Fruit fly (Drosophila melanogaster) whole organism, embryonic: ENCODE data around the gene mld.
A peak's percentile ranks its signal among the peaks of the same experiment; 100 is the strongest.

Source experiments
- Aef1 ChIP-seq: fragments of 200-800 bp; sonication (Bioruptor generic); IDR thresholded peaks from 3 replicates; pipeline ENCODE4 v1.3.6; 2022; ENCODE audit warnings: missing biosample characterization, missing genetic modification characterization
- B-H2 ChIP-seq: fragments of 200-800 bp; sonication (Bioruptor generic); optimal IDR thresholded peaks from 2 replicates; lab custom pipeline; 2018; ENCODE audit warnings: missing biosample characterization, mild to moderate bottlenecking, missing genetic modification characterization
- Bdp1 ChIP-seq: fragments of 200-800 bp; sonication (Bioruptor generic); optimal IDR thresholded peaks from 3 replicates; lab custom pipeline; 2016; ENCODE audit warnings: missing biosample characterization, missing genetic modification characterization
- CG10267 ChIP-seq: fragments of 200-800 bp; sonication (Bioruptor generic); optimal IDR thresholded peaks from 2 replicates; lab custom pipeline; 2018; ENCODE audit warnings: missing biosample characterization, mild to moderate bottlenecking, missing genetic modification characterization, moderate library complexity
- CG10959 ChIP-seq: fragments of 200-800 bp; sonication (Bioruptor generic); IDR thresholded peaks from 2 replicates; pipeline ENCODE4 v1.3.6; 2022; ENCODE audit warnings: missing biosample characterization, missing genetic modification characterization
- CG11723 ChIP-seq: fragments of 200-800 bp; sonication (Bioruptor generic); optimal IDR thresholded peaks from 2 replicates; lab custom pipeline; 2017; ENCODE audit warnings: missing biosample characterization, mild to moderate bottlenecking, missing genetic modification characterization
- CG12104 ChIP-seq: fragments of 200-800 bp; sonication (Bioruptor generic); optimal IDR thresholded peaks from 3 replicates; lab custom pipeline; 2016; ENCODE audit warnings: missing biosample characterization, missing genetic modification characterization
- CG12155 ChIP-seq: fragments of 200-800 bp; sonication (Bioruptor generic); optimal IDR thresholded peaks from 3 replicates; lab custom pipeline; 2016; ENCODE audit warnings: missing biosample characterization, missing genetic modification characterization
- CG13123 ChIP-seq: fragments of 200-800 bp; sonication (Bioruptor generic); optimal IDR thresholded peaks from 2 replicates; lab custom pipeline; 2016; ENCODE audit warnings: missing biosample characterization, missing genetic modification characterization
- CG13296 ChIP-seq: fragments of 200-800 bp; sonication (Bioruptor generic); optimal IDR thresholded peaks from 3 replicates; lab custom pipeline; 2018; ENCODE audit warnings: missing biosample characterization, mild to moderate bottlenecking, missing genetic modification characterization
- CG13775 ChIP-seq: fragments of 200-800 bp; sonication (Bioruptor generic); optimal IDR thresholded peaks from 3 replicates; lab custom pipeline; 2017; ENCODE audit warnings: missing biosample characterization, mild to moderate bottlenecking, missing genetic modification characterization
- CG15011 ChIP-seq: fragments of 200-800 bp; sonication (Bioruptor generic); optimal IDR thresholded peaks from 3 replicates; lab custom pipeline; 2018; ENCODE audit warnings: missing biosample characterization, mild to moderate bottlenecking, missing genetic modification characterization
- CG15269 ChIP-seq: fragments of 200-800 bp; sonication (Bioruptor generic); optimal IDR thresholded peaks from 2 replicates; lab custom pipeline; 2018; ENCODE audit warnings: missing biosample characterization, mild to moderate bottlenecking, missing genetic modification characterization, moderate library complexity
- CG15514 ChIP-seq: fragments of 200-800 bp; sonication (Bioruptor generic); optimal IDR thresholded peaks from 3 replicates; lab custom pipeline; 2017; ENCODE audit warnings: missing biosample characterization, missing genetic modification characterization, mild to moderate bottlenecking, moderate library complexity, missing genetic modification reagents
- CG18764 ChIP-seq: fragments of 200-800 bp; sonication (Bioruptor generic); optimal IDR thresholded peaks from 3 replicates; lab custom pipeline; 2016; ENCODE audit warnings: missing biosample characterization, missing genetic modification characterization
- CG30020 ChIP-seq: fragments of 200-800 bp; optimal IDR thresholded peaks from 2 replicates; lab custom pipeline; 2019; ENCODE audit warnings: missing biosample characterization, mild to moderate bottlenecking, missing genetic modification characterization, moderate library complexity
- CG3281 ChIP-seq: fragments of 200-800 bp; sonication (Bioruptor generic); optimal IDR thresholded peaks from 3 replicates; lab custom pipeline; 2017; ENCODE audit warnings: missing biosample characterization, mild to moderate bottlenecking, missing genetic modification characterization
- CG4707 ChIP-seq: fragments of 200-800 bp; sonication (Bioruptor generic); optimal IDR thresholded peaks from 2 replicates; lab custom pipeline; 2018; ENCODE audit warnings: missing biosample characterization, mild to moderate bottlenecking, missing genetic modification characterization, moderate library complexity
- CG5180 ChIP-seq: fragments of 200-800 bp; sonication (Bioruptor generic); optimal IDR thresholded peaks from 3 replicates; lab custom pipeline; 2017; ENCODE audit warnings: missing biosample characterization, missing genetic modification characterization, mild to moderate bottlenecking, moderate library complexity, missing genetic modification reagents
- CG9727 ChIP-seq: fragments of 200-800 bp; sonication (Bioruptor generic); optimal IDR thresholded peaks from 3 replicates; lab custom pipeline; 2017; ENCODE audit warnings: missing biosample characterization, mild to moderate bottlenecking, missing genetic modification characterization
- CTCF ChIP-seq: fragments of 200-800 bp; sonication (Bioruptor generic); optimal IDR thresholded peaks from 2 replicates; lab custom pipeline; 2017; ENCODE audit warnings: missing biosample characterization, mild to moderate bottlenecking, missing genetic modification characterization, moderate library complexity
- CoRest ChIP-seq: fragments of 200-800 bp; sonication (Bioruptor generic); optimal IDR thresholded peaks from 3 replicates; lab custom pipeline; 2018; ENCODE audit warnings: missing biosample characterization, mild to moderate bottlenecking, missing genetic modification characterization, moderate library complexity
- Gug ChIP-seq: fragments of 200-800 bp; sonication (Bioruptor generic); IDR thresholded peaks from 4 replicates; pipeline ENCODE4 v1.3.6; 2022; ENCODE audit warnings: missing biosample characterization, missing genetic modification characterization
- Hr3 ChIP-seq: fragments of 200-800 bp; sonication (Bioruptor generic); optimal IDR thresholded peaks from 3 replicates; lab custom pipeline; 2016; ENCODE audit warnings: missing biosample characterization, missing genetic modification characterization
- Hr78 ChIP-seq, 2 experiments: fragments of 200-800 bp in 1 of 2; fragments of >200 bp in 1 of 2; sonication (Bioruptor generic) in 1 of 2; optimal IDR thresholded peaks; 2 replicates each; lab custom pipeline; 2017 to 2019; ENCODE audit warnings: missing biosample characterization in 2 of 2, missing genetic modification characterization in 2 of 2, mild to moderate bottlenecking in 1 of 2, moderate library complexity in 1 of 2
- Jarid2 ChIP-seq: fragments of 200-800 bp; sonication (Bioruptor generic); optimal IDR thresholded peaks from 3 replicates; lab custom pipeline; 2017; ENCODE audit warnings: mild to moderate bottlenecking, missing biosample characterization, missing genetic modification reagents, missing genetic modification characterization
- Oli ChIP-seq: fragments of 200-800 bp; sonication (Bioruptor generic); optimal IDR thresholded peaks from 2 replicates; lab custom pipeline; 2018; ENCODE audit warnings: missing biosample characterization, mild to moderate bottlenecking, missing genetic modification characterization, moderate library complexity
- Rfx ChIP-seq: fragments of 200-800 bp; sonication (Bioruptor generic); IDR thresholded peaks from 2 replicates; pipeline ENCODE4 v1.3.6; 2022; ENCODE audit warnings: missing biosample characterization, missing genetic modification characterization
- Sin3A ChIP-seq: fragments of >200 bp; optimal IDR thresholded peaks from 2 replicates; lab custom pipeline; 2018
- aop ChIP-seq: fragments of 200-800 bp; sonication (Bioruptor generic); IDR thresholded peaks from 2 replicates; pipeline ENCODE4 v1.3.6; 2022; ENCODE audit warnings: missing biosample characterization, missing genetic modification characterization
- bbx ChIP-seq: fragments of 200-800 bp; sonication (Bioruptor generic); IDR thresholded peaks from 2 replicates; pipeline ENCODE4 v1.3.6; 2022; ENCODE audit warnings: missing biosample characterization, missing genetic modification characterization; ENCODE audit not compliant: partially characterized antibody
- bsh ChIP-seq, 2 experiments: fragments of 200-800 bp; sonication (Bioruptor generic); optimal IDR thresholded peaks; 2 replicates each; lab custom pipeline; 2017 to 2018; ENCODE audit warnings: mild to moderate bottlenecking in 2 of 2, missing biosample characterization in 2 of 2, missing genetic modification characterization in 2 of 2, moderate library complexity in 1 of 2
- crol ChIP-seq: fragments of 200-800 bp; sonication (Bioruptor generic); IDR thresholded peaks from 2 replicates; pipeline ENCODE4 v1.3.6; 2022; ENCODE audit warnings: missing biosample characterization, missing genetic modification characterization
- dpn ChIP-seq, 2 experiments: fragments of 200-800 bp; sonication (Bioruptor generic); optimal IDR thresholded peaks; 3 replicates each; lab custom pipeline; 2016; ENCODE audit warnings: missing biosample characterization in 2 of 2, missing genetic modification characterization in 2 of 2
- en ChIP-seq: fragments of 200-800 bp; sonication (Bioruptor generic); optimal IDR thresholded peaks from 2 replicates; lab custom pipeline; 2016; ENCODE audit warnings: missing biosample characterization, missing genetic modification characterization
- fd3F ChIP-seq: fragments of 200-800 bp; sonication (Bioruptor generic); optimal IDR thresholded peaks from 2 replicates; lab custom pipeline; 2018; ENCODE audit warnings: missing biosample characterization, mild to moderate bottlenecking, missing genetic modification characterization, moderate library complexity
- gem ChIP-seq: fragments of 200-800 bp; sonication (Bioruptor generic); optimal IDR thresholded peaks from 2 replicates; lab custom pipeline; 2019; ENCODE audit warnings: missing biosample characterization, mild to moderate bottlenecking, missing genetic modification characterization, moderate library complexity
- grn ChIP-seq: fragments of 200-800 bp; sonication (Bioruptor generic); optimal IDR thresholded peaks from 3 replicates; lab custom pipeline; 2017; ENCODE audit warnings: missing biosample characterization, missing genetic modification characterization
- inv ChIP-seq: fragments of 200-800 bp; sonication (Bioruptor generic); IDR thresholded peaks from 2 replicates; pipeline ENCODE4 v1.3.6; 2022; ENCODE audit warnings: missing biosample characterization, missing genetic modification characterization; ENCODE audit not compliant: partially characterized antibody
- kah ChIP-seq: fragments of 200-800 bp; sonication (Bioruptor generic); optimal IDR thresholded peaks from 2 replicates; lab custom pipeline; 2018; ENCODE audit warnings: missing biosample characterization, mild to moderate bottlenecking, missing genetic modification characterization
- mam ChIP-seq: fragments of 200-800 bp; sonication (Bioruptor generic); optimal IDR thresholded peaks from 3 replicates; lab custom pipeline; 2016; ENCODE audit warnings: missing biosample characterization, missing genetic modification characterization
- pan ChIP-seq, 4 experiments: fragments of >200 bp in 3 of 4; fragments of 200-800 bp in 1 of 4; sonication (Bioruptor generic) in 1 of 4; optimal IDR thresholded peaks in 3 of 4; IDR thresholded peaks in 1 of 4; 2 replicates each; pipeline versions ENCODE4 v1.3.6 to Lab custom; 2017 to 2022; ENCODE audit warnings: missing biosample characterization in 2 of 4, missing genetic modification characterization in 2 of 4, mixed read lengths in 1 of 4
- row ChIP-seq: fragments of 200-800 bp; sonication (Bioruptor generic); IDR thresholded peaks from 3 replicates; pipeline ENCODE4 v1.3.6; 2022; ENCODE audit warnings: missing biosample characterization, missing genetic modification characterization
- sob ChIP-seq: fragments of 200-800 bp; sonication (Bioruptor generic); IDR thresholded peaks from 2 replicates; pipeline ENCODE4 v1.3.6; 2022; ENCODE audit warnings: missing biosample characterization, missing genetic modification characterization
- tap ChIP-seq: fragments of 200-800 bp; optimal IDR thresholded peaks from 3 replicates; lab custom pipeline; 2019; ENCODE audit warnings: missing biosample characterization, mild to moderate bottlenecking, missing genetic modification characterization, moderate library complexity
- unpg ChIP-seq: fragments of 200-800 bp; sonication (Bioruptor generic); optimal IDR thresholded peaks from 3 replicates; lab custom pipeline; 2018; ENCODE audit warnings: missing biosample characterization, mild to moderate bottlenecking, missing genetic modification characterization, moderate library complexity
- vvl ChIP-seq: fragments of 200-800 bp; sonication (Bioruptor generic); IDR thresholded peaks from 2 replicates; pipeline ENCODE4 v1.3.6; 2022; ENCODE audit warnings: missing biosample characterization, missing genetic modification characterization
- wdn ChIP-seq: fragments of 200-800 bp; sonication (Bioruptor generic); IDR thresholded peaks from 2 replicates; pipeline ENCODE4 v1.3.6; 2022; ENCODE audit warnings: missing biosample characterization, missing genetic modification characterization

Gene mld

DNA sequence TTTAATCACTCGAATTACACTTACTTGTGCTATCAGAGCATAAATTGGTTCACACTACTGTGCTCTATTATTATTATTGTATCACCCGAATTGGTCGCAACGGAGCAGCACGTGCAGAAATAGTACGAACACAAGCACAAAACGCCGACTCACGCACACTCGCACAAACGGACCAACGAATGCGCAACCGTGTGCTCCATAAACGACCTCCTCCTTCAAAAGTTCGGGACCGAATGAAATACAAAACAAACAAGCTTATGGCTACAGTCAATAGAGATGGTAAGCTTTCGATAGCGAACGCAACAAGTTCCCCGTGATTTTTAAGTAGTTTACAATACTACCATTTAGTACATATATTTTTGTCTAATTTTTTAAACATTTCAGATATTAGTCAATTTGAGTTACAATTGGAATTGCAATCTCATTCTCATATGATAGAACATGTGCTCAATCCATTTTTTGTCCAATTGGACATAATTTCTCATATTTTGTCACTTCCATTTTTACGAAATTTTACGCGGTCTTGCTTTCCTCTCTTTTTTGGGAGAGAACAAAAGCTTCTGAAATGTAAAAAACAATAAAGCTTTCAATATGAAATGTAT is 41.7 kb upstream of the mld start, which contains the start of gene Cftr (continued):
- TF ChIP-seq B-H2 (GFP tag; lab: Kevin White, UChicago) (peak; percentile 85), dpn (GFP tag; optimal IDR thresholded peaks at IDR 0.05; lab: Kevin White, UChicago) (peak; percentile 40 to 69), Aef1 (peak; percentile 30; the same call in 1 of the 3 replicates), wdn (GFP tag; lab: Robert Waterston, UW) (no peak), CG15514 (GFP tag; lab: Kevin White, UChicago) (peak; percentile 76), Oli (tag; lab: Kevin White, UChicago) (no peak), kah (GFP tag; lab: Kevin White, UChicago) (no peak), unpg (GFP tag; lab: Kevin White, UChicago) (peak; percentile 35), CG30020 (no peak), Bdp1 (peak; percentile 42), aop (GFP tag; lab: Robert Waterston, UW) (no peak), Hr3 (GFP tag; lab: Kevin White, UChicago) (no peak), CG10959 (GFP tag; lab: Robert Waterston, UW) (no peak), CG12104 (GFP tag; lab: Kevin White, UChicago) (peak; percentile 44), tap (tag; lab: Kevin White, UChicago) (peak; percentile 29), bsh (GFP tag; optimal IDR thresholded peaks at IDR 0.05; lab: Kevin White, UChicago) (no peak), CG3281 (peak; percentile 39), CG13123 (GFP tag; lab: Kevin White, UChicago) (peak; percentile 15), grn (GFP tag; lab: Kevin White, UChicago) (peak; percentile 69), inv (peak; percentile 27; the same call in 1 of the 2 replicates)
- TF ChIP-seq, all 482 proteins: peak for 226

DNA sequence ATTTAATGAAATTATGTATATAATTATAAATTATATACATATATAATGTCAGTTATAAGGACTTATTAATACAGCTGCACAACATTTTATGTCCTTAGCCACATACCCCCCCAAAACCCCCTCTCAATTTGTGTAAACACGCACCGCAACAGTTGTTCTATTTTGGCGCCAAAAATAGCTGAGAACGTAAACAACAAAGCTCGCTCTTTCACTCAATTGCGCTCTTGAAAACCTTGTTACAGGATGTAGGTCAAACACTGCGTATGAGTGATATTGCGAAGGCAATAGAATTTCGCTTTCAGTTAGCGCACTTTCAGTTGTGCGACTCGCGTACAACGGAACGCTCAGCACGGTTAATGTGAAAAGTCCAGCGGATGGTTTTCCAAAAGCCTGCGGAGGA is 41.1 kb upstream of the mld start, which contains the start of gene Esyt2:
TSS of gene Esyt2 (plus strand) at position 332 of the 400 bp plus-strand sequence.
- TF ChIP-seq CTCF (GFP tag; lab: Kevin White, UChicago) (no peak), wdn (GFP tag; lab: Robert Waterston, UW) (peak; percentile 37; the same call in 1 of the 2 replicates), fd3F (GFP tag; lab: Kevin White, UChicago) (peak; percentile 4), CG13775 (GFP tag; lab: Kevin White, UChicago) (peak; percentile 20), CG4707 (GFP tag; lab: Kevin White, UChicago) (no peak), pan (optimal IDR thresholded peaks at IDR 0.05; lab: Kevin White, UChicago) (no peak), pan (GFP tag; optimal IDR thresholded peaks at IDR 0.05 in 1 of 2, IDR thresholded peaks at IDR 0.05 in 1 of 2) (peak in 1 of 2 experiments; percentile 55), CG5180 (GFP tag; lab: Kevin White, UChicago) (no peak), vvl (peak; percentile 62), Jarid2 (GFP tag; lab: Kevin White, UChicago) (peak; percentile 5), en (GFP tag; lab: Kevin White, UChicago) (no peak), CG15269 (tag; lab: Kevin White, UChicago) (peak; percentile 51), gem (peak; percentile 72), CG9727 (GFP tag; lab: Kevin White, UChicago) (peak; percentile 27), Hr78 (GFP tag; optimal IDR thresholded peaks at IDR 0.05; lab: Kevin White, UChicago) (no peak), CG18764 (no peak), CG12104 (GFP tag; lab: Kevin White, UChicago) (no peak), CG10267 (no peak), sob (GFP tag; lab: Robert Waterston, UW) (peak; percentile 37; the same call in 1 of the 2 replicates), mam (GFP tag; lab: Kevin White, UChicago) (peak; percentile 10), CG13296 (peak; percentile 20), Sin3A (lab: Kevin White, UChicago) (no peak), Gug (GFP tag; lab: Robert Waterston, UW) (peak; percentile 66; the same call in 2 of the 4 replicates), CG15011 (GFP tag; lab: Kevin White, UChicago) (peak; percentile 17), CG12155 (peak; percentile 1), Rfx (GFP tag; lab: Robert Waterston, UW) (peak; percentile 76), tap (tag; lab: Kevin White, UChicago) (peak; percentile 12), bbx (GFP tag; lab: Robert Waterston, UW) (peak; percentile 20; the same call in 1 of the 2 replicates), CoRest (tag; lab: Kevin White, UChicago) (peak; percentile 0), row (no peak; the same call in 2 of the 3 replicates), CG11723 (GFP tag; lab: Kevin White, UChicago) (no peak), crol (GFP tag; lab: Robert Waterston, UW) (peak; percentile 55; the same call in 1 of the 2 replicates), grn (GFP tag; lab: Kevin White, UChicago) (no peak)
